Worm (Caenorhabditis elegans) whole organism, mixed stage, embryonic: Measurements from ENCODE around the gene ife-2.

ENCODE experiments used
- cnd-1 ChIP-seq: fragments of 200-800 bp; sonication (Bioruptor generic); optimal IDR thresholded peaks from 2 replicates; lab custom pipeline; 2018; ENCODE audit warnings: mild to moderate bottlenecking, missing genetic modification characterization, missing compliant biosample characterization
- elt-1 ChIP-seq: sonication (generic microtip); optimal IDR thresholded peaks from 2 replicates; lab custom pipeline; 2017; ENCODE audit warnings: missing genetic modification characterization, mild to moderate bottlenecking, missing compliant biosample characterization, antibody characterized with exemption, moderate library complexity, borderline replicate concordance; ENCODE audit not compliant: insufficient read depth
- lin-13 ChIP-seq: fragments of 150-350 bp; optimal IDR thresholded peaks from 2 replicates; lab custom pipeline; 2014; ENCODE audit warnings: missing biosample characterization, missing genetic modification characterization
- mab-5 ChIP-seq: fragments of 150-350 bp; optimal IDR thresholded peaks from 2 replicates; lab custom pipeline; 2014; ENCODE audit warnings: missing biosample characterization, missing genetic modification characterization
- nhr-237 ChIP-seq: fragments of 150-350 bp; optimal IDR thresholded peaks from 2 replicates; lab custom pipeline; 2014; ENCODE audit warnings: missing biosample characterization, missing genetic modification characterization
- nhr-76 ChIP-seq: sonication (generic microtip); optimal IDR thresholded peaks from 2 replicates; lab custom pipeline; 2017; ENCODE audit warnings: missing biosample characterization, missing genetic modification characterization
- pha-4 ChIP-seq: fragments of 150-350 bp; optimal IDR thresholded peaks from 2 replicates; lab custom pipeline; 2018; ENCODE audit warnings: missing biosample characterization, missing genetic modification reagents, missing genetic modification characterization
- unc-39 ChIP-seq: fragments of 150-350 bp; optimal IDR thresholded peaks from 2 replicates; lab custom pipeline; 2014; ENCODE audit warnings: missing biosample characterization, missing genetic modification characterization
- unc-62 ChIP-seq: fragments of 150-350 bp; optimal IDR thresholded peaks from 2 replicates; lab custom pipeline; 2014; ENCODE audit warnings: missing biosample characterization, missing genetic modification reagents, missing genetic modification characterization
- ztf-11 ChIP-seq: fragments of 150-350 bp; optimal IDR thresholded peaks from 2 replicates; lab custom pipeline; 2014; ENCODE audit warnings: missing biosample characterization, missing genetic modification characterization

DNA sequence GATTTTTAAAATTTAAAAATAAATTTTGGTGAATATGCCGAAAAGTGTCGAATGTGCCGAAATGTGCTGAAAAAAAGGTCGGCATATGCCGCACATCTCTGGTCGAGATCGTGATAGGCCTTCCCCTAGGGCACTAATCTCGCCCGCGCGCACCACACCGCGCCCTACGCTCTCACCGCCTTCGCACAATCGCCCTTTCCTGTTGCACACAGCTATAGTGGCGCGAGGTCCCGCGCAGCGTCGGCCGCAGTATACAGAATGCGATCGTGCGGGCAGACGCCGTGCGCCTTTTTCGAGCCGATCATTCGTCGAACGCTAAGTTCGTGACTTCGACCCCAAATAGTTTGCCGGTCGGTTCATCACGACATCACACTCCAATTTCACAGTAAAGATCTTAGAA is 17.0 kb upstream of the ife-2 start:
- no peak for TF ChIP-seq nhr-237 (tag; lab: Kevin White, UChicago)
- TF ChIP-seq lin-13 = no peak
- TF ChIP-seq mab-5 (tag; lab: Kevin White, UChicago) = no peak
- TF ChIP-seq elt-1 (tag; lab: Kevin White, UChicago) = no peak
- TF ChIP-seq cnd-1 (tag; lab: Kevin White, UChicago) = no peak
- TF ChIP-seq pha-4 (tag; lab: Kevin White, UChicago) = no peak
- no peak for TF ChIP-seq nhr-76 (tag; lab: Kevin White, UChicago)
- TF ChIP-seq unc-62 (GFP tag; lab: Kevin White, UChicago) = no peak
- TF ChIP-seq ztf-11 (tag; lab: Kevin White, UChicago) = no peak
- TF ChIP-seq unc-39 (tag; lab: Kevin White, UChicago) = no peak
